Fruit fly (Drosophila melanogaster): Measurements from ENCODE around the gene Acsf3.

Gene Acsf3

DNA sequence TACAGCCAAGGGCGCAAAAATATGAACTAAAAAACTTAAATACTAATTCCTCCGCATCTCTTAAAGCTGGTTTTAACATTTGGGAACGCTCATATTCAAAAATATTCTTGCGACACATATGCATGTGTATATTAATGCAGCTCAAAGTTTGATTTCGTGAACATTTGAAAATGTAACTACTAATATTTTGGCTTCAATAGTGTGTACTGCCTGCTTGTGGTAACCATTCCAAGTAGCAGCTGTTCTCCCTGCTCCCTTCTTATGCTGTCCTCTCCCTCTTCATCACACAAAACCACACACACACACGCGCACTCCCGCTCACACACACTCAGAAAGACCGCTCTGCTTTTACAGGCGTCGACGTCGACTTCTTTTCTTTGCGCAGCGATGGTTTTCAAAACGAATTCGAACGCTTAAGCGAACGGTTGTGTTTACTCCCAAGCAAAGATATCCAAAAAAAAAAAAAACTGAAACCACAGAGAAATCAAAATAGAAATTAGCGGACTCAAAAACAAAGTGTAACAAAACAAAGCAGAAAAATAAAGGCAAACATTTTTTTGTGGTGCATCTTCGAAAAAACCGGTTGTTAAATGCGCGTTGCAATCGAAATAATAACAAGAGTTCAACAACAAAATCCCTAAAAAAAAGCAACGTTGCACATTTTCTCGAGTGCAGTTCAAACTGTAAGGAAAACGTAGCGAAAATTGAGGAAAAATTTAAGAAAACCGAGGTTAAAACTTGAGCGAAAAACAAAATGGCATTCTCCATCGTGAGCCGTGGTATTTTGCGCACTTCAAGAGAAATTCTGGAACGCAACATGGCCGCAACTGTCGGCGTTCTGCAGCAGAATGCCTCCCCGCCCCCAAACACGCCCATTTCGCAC lies 8.4 kb downstream of the Acsf3 start, which contains the start of gene CBP (continued):
- TF ChIP-seq Ravus (GFP tag; IDR thresholded peaks at IDR 0.05) (peak; percentile 84), ewg (GFP tag; optimal IDR thresholded peaks at IDR 0.05) (peak; percentile 96), Dek (tag; optimal IDR thresholded peaks at IDR 0.05) (peak; percentile 94), Blimp-1 (GFP tag; optimal IDR thresholded peaks at IDR 0.05) (peak; percentile 97), org-1 (GFP tag; optimal IDR thresholded peaks at IDR 0.05) (peak; percentile 98), Hr51 (GFP tag; optimal IDR thresholded peaks at IDR 0.05) (peak; percentile 95 to 98), CG13624 (GFP tag; optimal IDR thresholded peaks at IDR 0.05) (peak; percentile 94), tio (GFP tag; optimal IDR thresholded peaks at IDR 0.05) (peak; percentile 97), pan (optimal IDR thresholded peaks at IDR 0.05) (no peak), pan (GFP tag; optimal IDR thresholded peaks at IDR 0.05 in 1 of 2, IDR thresholded peaks at IDR 0.05 in 1 of 2) (peak in 1 of 2 experiments; percentile 96), ttk (GFP tag; IDR thresholded peaks at IDR 0.05) (peak; percentile 95), ro (GFP tag; IDR thresholded peaks at IDR 0.05) (peak; percentile 84), Chrac-16 (GFP tag; optimal IDR thresholded peaks at IDR 0.05) (peak; percentile 97), CG2889 (GFP tag; IDR thresholded peaks at IDR 0.05) (peak; percentile 91), sqz (GFP tag; optimal IDR thresholded peaks at IDR 0.05) (peak; percentile 96), az2 (GFP tag; optimal IDR thresholded peaks at IDR 0.05) (peak; percentile 98), CG31441 (GFP tag; IDR thresholded peaks at IDR 0.05) (peak; percentile 95), Doc3 (GFP tag; IDR thresholded peaks at IDR 0.05; ENCODE audit: partially characterized antibody) (no peak), CG12299 (tag; optimal IDR thresholded peaks at IDR 0.05) (peak; percentile 97), CG9437 (GFP tag; optimal IDR thresholded peaks at IDR 0.05) (peak; percentile 91), CG5245 (GFP tag; optimal IDR thresholded peaks at IDR 0.05) (peak; percentile 97), CG6791 (GFP tag; IDR thresholded peaks at IDR 0.05; ENCODE audit: partially characterized antibody) (0 out of 3 replicates have a peak, but pooled peaks have one; percentile 16), Hr78 (GFP tag; optimal IDR thresholded peaks at IDR 0.05) (peak in 1 of 2 experiments; percentile 90), sob (GFP tag; IDR thresholded peaks at IDR 0.05) (peak; percentile 93), CG30403 (GFP tag; optimal IDR thresholded peaks at IDR 0.05) (peak; percentile 97), NfI (GFP tag; optimal IDR thresholded peaks at IDR 0.05) (peak; percentile 97), HmgD (GFP tag; optimal IDR thresholded peaks at IDR 0.05) (peak; percentile 94), jigr1 (GFP tag; IDR thresholded peaks at IDR 0.05) (peak; percentile 91), tup (GFP tag; optimal IDR thresholded peaks at IDR 0.05) (peak; percentile 94), CkIIα-i1 (GFP tag; IDR thresholded peaks at IDR 0.05) (0 out of 2 replicates have a peak, but pooled peaks have one; percentile 53), odd (GFP tag; optimal IDR thresholded peaks at IDR 0.05) (peak; percentile 97), phol (tag; optimal IDR thresholded peaks at IDR 0.05) (peak; percentile 98), zen (tag; optimal IDR thresholded peaks at IDR 0.05) (peak; percentile 98), hb (GFP tag; IDR thresholded peaks at IDR 0.05; ENCODE audit: partially characterized antibody) (no peak), CG17359 (tag; optimal IDR thresholded peaks at IDR 0.05) (peak; percentile 99), Hr39 (optimal IDR thresholded peaks at IDR 0.05) (no peak), bsh (GFP tag; optimal IDR thresholded peaks at IDR 0.05) (peak; percentile 95 to 99), dan (GFP tag; IDR thresholded peaks at IDR 0.05) (peak; percentile 89; the same call in 1 of the 2 replicates), E2f2 (GFP tag; IDR thresholded peaks at IDR 0.05) (peak; percentile 81), gfzf (GFP tag; optimal IDR thresholded peaks at IDR 0.05) (peak; percentile 16), CG2202 (tag; optimal IDR thresholded peaks at IDR 0.05) (peak; percentile 99), gsb (GFP tag; IDR thresholded peaks at IDR 0.05) (peak; percentile 86), bbx (GFP tag; IDR thresholded peaks at IDR 0.05; ENCODE audit: partially characterized antibody) (peak; percentile 30; the same call in 1 of the 2 replicates), CG13123 (GFP tag; optimal IDR thresholded peaks at IDR 0.05) (peak; percentile 94), Ada2b (GFP tag; IDR thresholded peaks at IDR 0.05) (peak; percentile 93), CG11456 (GFP tag; IDR thresholded peaks at IDR 0.05) (peak; percentile 92), Atf6 (GFP tag; IDR thresholded peaks at IDR 0.05) (peak; percentile 95), Tbp (GFP tag; optimal IDR thresholded peaks at IDR 0.05) (no peak)
